Fruit fly (Drosophila melanogaster) whole organism, embryonic: ENCODE results near the gene CAH16.

Experiments used
- Aef1 ChIP-seq: fragments of 200-800 bp; sonication (Bioruptor generic); IDR thresholded peaks from 3 replicates; pipeline ENCODE4 v1.3.6; 2022; ENCODE audit warnings: missing biosample characterization, missing genetic modification characterization
- Bgb ChIP-seq: fragments of 200-800 bp; sonication (Bioruptor generic); IDR thresholded peaks from 2 replicates; pipeline ENCODE4 v1.3.6; 2022; ENCODE audit warnings: missing biosample characterization, missing genetic modification characterization; ENCODE audit not compliant: partially characterized antibody
- Blimp-1 ChIP-seq: fragments of 200-800 bp; sonication (Bioruptor generic); optimal IDR thresholded peaks from 3 replicates; lab custom pipeline; 2018; ENCODE audit warnings: missing biosample characterization, missing genetic modification characterization, mild to moderate bottlenecking, moderate library complexity, missing genetic modification reagents
- CG10274 ChIP-seq: fragments of 200-800 bp; sonication (Bioruptor generic); optimal IDR thresholded peaks from 3 replicates; lab custom pipeline; 2017; ENCODE audit warnings: missing biosample characterization, mild to moderate bottlenecking, missing genetic modification characterization
- CG15696 ChIP-seq: fragments of 200-800 bp; sonication (Bioruptor generic); optimal IDR thresholded peaks from 2 replicates; lab custom pipeline; 2019; ENCODE audit warnings: missing biosample characterization, mild to moderate bottlenecking, missing genetic modification characterization, moderate library complexity
- CG18476 ChIP-seq: fragments of 200-800 bp; sonication (Bioruptor generic); optimal IDR thresholded peaks from 2 replicates; lab custom pipeline; 2016; ENCODE audit warnings: missing biosample characterization, mild to moderate bottlenecking, missing genetic modification characterization
- CG18599 ChIP-seq: fragments of 200-800 bp; sonication (Bioruptor generic); optimal IDR thresholded peaks from 3 replicates; lab custom pipeline; 2017; ENCODE audit warnings: missing biosample characterization, missing genetic modification characterization, mild to moderate bottlenecking, moderate library complexity, missing genetic modification reagents
- CG6272 ChIP-seq: fragments of 200-800 bp; sonication (Bioruptor generic); IDR thresholded peaks from 2 replicates; pipeline ENCODE4 v1.3.6; 2022; ENCODE audit warnings: missing biosample characterization, missing genetic modification characterization
- CG7357 ChIP-seq: fragments of 200-800 bp; sonication (Bioruptor generic); IDR thresholded peaks from 3 replicates; pipeline ENCODE4 v1.3.6; 2022; ENCODE audit warnings: missing biosample characterization, missing genetic modification characterization
- CG8089 ChIP-seq: fragments of 200-800 bp; sonication (Bioruptor generic); optimal IDR thresholded peaks from 3 replicates; lab custom pipeline; 2016; ENCODE audit warnings: missing biosample characterization, missing genetic modification characterization
- CG8388 ChIP-seq: fragments of 200-800 bp; sonication (Bioruptor generic); optimal IDR thresholded peaks from 2 replicates; lab custom pipeline; 2019; ENCODE audit warnings: missing biosample characterization, mild to moderate bottlenecking, missing genetic modification characterization, moderate library complexity
- CG9437 ChIP-seq: fragments of 200-800 bp; sonication (Bioruptor generic); optimal IDR thresholded peaks from 2 replicates; lab custom pipeline; 2018; ENCODE audit warnings: missing biosample characterization, mild to moderate bottlenecking, missing genetic modification characterization
- CG9932 ChIP-seq: fragments of 200-800 bp; sonication (Bioruptor generic); IDR thresholded peaks from 2 replicates; pipeline ENCODE4 v1.3.6; 2022; ENCODE audit warnings: missing biosample characterization, missing genetic modification characterization
- CTCF ChIP-seq: fragments of 200-800 bp; sonication (Bioruptor generic); optimal IDR thresholded peaks from 2 replicates; lab custom pipeline; 2017; ENCODE audit warnings: missing biosample characterization, mild to moderate bottlenecking, missing genetic modification characterization, moderate library complexity
- D ChIP-seq, 2 experiments: fragments of 200-800 bp in 1 of 2; fragments of >200 bp in 1 of 2; sonication (Bioruptor generic) in 1 of 2; optimal IDR thresholded peaks; 2 replicates in 1 of 2; 3 replicates in 1 of 2; lab custom pipeline; 2017; ENCODE audit warnings: mild to moderate bottlenecking in 1 of 2, missing biosample characterization in 1 of 2, missing genetic modification characterization in 1 of 2, missing genetic modification reagents in 1 of 2
- Eip74EF ChIP-seq, 2 experiments: fragments of 200-800 bp in 1 of 2; fragments of >200 bp in 1 of 2; sonication (Bioruptor generic) in 1 of 2; optimal IDR thresholded peaks; 2 replicates each; lab custom pipeline; 2017 to 2019; ENCODE audit warnings: missing biosample characterization in 2 of 2, missing genetic modification characterization in 2 of 2, mild to moderate bottlenecking in 1 of 2, moderate library complexity in 1 of 2
- Ets65A ChIP-seq: fragments of 200-800 bp; sonication (Bioruptor generic); peaks from one replicate; lab custom pipeline; 2016; ENCODE audit warnings: missing biosample characterization, missing genetic modification characterization
- Hmr ChIP-seq: fragments of 200-800 bp; sonication (Bioruptor generic); optimal IDR thresholded peaks from 3 replicates; lab custom pipeline; 2017; ENCODE audit warnings: mild to moderate bottlenecking, missing biosample characterization, missing genetic modification reagents, missing genetic modification characterization
- Nf-YC ChIP-seq: fragments of 200-800 bp; optimal IDR thresholded peaks from 3 replicates; lab custom pipeline; 2019; ENCODE audit warnings: missing biosample characterization, mild to moderate bottlenecking, missing genetic modification characterization, moderate library complexity
- Sin3A ChIP-seq: fragments of >200 bp; optimal IDR thresholded peaks from 2 replicates; lab custom pipeline; 2018
- abd-A ChIP-seq: fragments of 200-800 bp; sonication (Bioruptor generic); optimal IDR thresholded peaks from 3 replicates; lab custom pipeline; 2019; ENCODE audit warnings: missing biosample characterization, mild to moderate bottlenecking, missing genetic modification characterization, moderate library complexity
- ato ChIP-seq: fragments of 200-800 bp; sonication (Bioruptor generic); IDR thresholded peaks from 2 replicates; pipeline ENCODE4 v1.3.6; 2022; ENCODE audit warnings: missing biosample characterization, missing genetic modification characterization; ENCODE audit not compliant: partially characterized antibody
- bbx ChIP-seq: fragments of 200-800 bp; sonication (Bioruptor generic); IDR thresholded peaks from 2 replicates; pipeline ENCODE4 v1.3.6; 2022; ENCODE audit warnings: missing biosample characterization, missing genetic modification characterization; ENCODE audit not compliant: partially characterized antibody
- br ChIP-seq: fragments of >200 bp; optimal IDR thresholded peaks from 2 replicates; lab custom pipeline; 2017
- crol ChIP-seq: fragments of 200-800 bp; sonication (Bioruptor generic); IDR thresholded peaks from 2 replicates; pipeline ENCODE4 v1.3.6; 2022; ENCODE audit warnings: missing biosample characterization, missing genetic modification characterization
- ems ChIP-seq: fragments of 200-800 bp; sonication (Bioruptor generic); optimal IDR thresholded peaks from 3 replicates; lab custom pipeline; 2016; ENCODE audit warnings: missing biosample characterization, missing genetic modification characterization
- fd96Cb ChIP-seq: fragments of 200-800 bp; sonication (Bioruptor generic); optimal IDR thresholded peaks from 2 replicates; lab custom pipeline; 2018; ENCODE audit warnings: missing biosample characterization, mild to moderate bottlenecking, missing genetic modification characterization, moderate library complexity
- hkb ChIP-seq, 2 experiments: fragments of 200-800 bp in 1 of 2; fragments of >200 bp in 1 of 2; sonication (Bioruptor generic) in 1 of 2; IDR thresholded peaks in 1 of 2; optimal IDR thresholded peaks in 1 of 2; 2 replicates each; pipeline versions ENCODE4 v1.3.6 to Lab custom; 2017 to 2022; ENCODE audit warnings: missing biosample characterization in 1 of 2, missing genetic modification characterization in 1 of 2
- ind ChIP-seq: fragments of 200-800 bp; sonication (Bioruptor generic); optimal IDR thresholded peaks from 3 replicates; lab custom pipeline; 2016; ENCODE audit warnings: missing biosample characterization, missing genetic modification characterization
- mam ChIP-seq: fragments of 200-800 bp; sonication (Bioruptor generic); optimal IDR thresholded peaks from 3 replicates; lab custom pipeline; 2016; ENCODE audit warnings: missing biosample characterization, missing genetic modification characterization
- prd ChIP-seq, 3 experiments: fragments of >200 bp in 2 of 3; fragments of 200-800 bp in 1 of 3; sonication (Bioruptor generic) in 1 of 3; optimal IDR thresholded peaks in 2 of 3; IDR thresholded peaks in 1 of 3; 2 replicates in 2 of 3; 3 replicates in 1 of 3; pipeline versions ENCODE4 v1.3.6 to Lab custom; 2017 to 2022; ENCODE audit warnings: missing biosample characterization in 1 of 3, missing genetic modification characterization in 1 of 3
- pum ChIP-seq: fragments of 200-800 bp; sonication (Bioruptor generic); optimal IDR thresholded peaks from 2 replicates; lab custom pipeline; 2016; ENCODE audit warnings: missing biosample characterization, missing genetic modification characterization
- ro ChIP-seq: fragments of 200-800 bp; sonication (Bioruptor generic); IDR thresholded peaks from 2 replicates; pipeline ENCODE4 v1.3.6; 2022; ENCODE audit warnings: missing biosample characterization, missing genetic modification characterization
- seq ChIP-seq: fragments of 200-800 bp; sonication (Bioruptor generic); IDR thresholded peaks from 2 replicates; pipeline ENCODE4 v1.3.6; 2022; ENCODE audit warnings: missing biosample characterization, missing genetic modification characterization
- ttk ChIP-seq: fragments of 200-800 bp; sonication (Bioruptor generic); IDR thresholded peaks from 2 replicates; pipeline ENCODE4 v2.1.2; 2022; ENCODE audit warnings: missing biosample characterization, missing genetic modification characterization
- tup ChIP-seq: fragments of 200-800 bp; sonication (Bioruptor generic); optimal IDR thresholded peaks from 2 replicates; lab custom pipeline; 2016; ENCODE audit warnings: missing biosample characterization, mild to moderate bottlenecking, missing genetic modification characterization, moderate library complexity
- usp ChIP-seq: fragments of >200 bp; optimal IDR thresholded peaks from 2 replicates; lab custom pipeline; 2017; ENCODE audit warnings: missing biosample characterization, missing genetic modification characterization
- vnd ChIP-seq: fragments of 200-800 bp; sonication (Bioruptor generic); IDR thresholded peaks from 3 replicates; pipeline ENCODE4 v1.3.6; 2022; ENCODE audit warnings: missing biosample characterization, missing genetic modification characterization; ENCODE audit not compliant: partially characterized antibody
- zf30C ChIP-seq: fragments of 200-800 bp; sonication (Bioruptor generic); optimal IDR thresholded peaks from 3 replicates; lab custom pipeline; 2018; ENCODE audit warnings: missing biosample characterization, mild to moderate bottlenecking, missing genetic modification characterization

CAH16 gene

dm6 chr3R:31247281-31247995 lies 12.6 kb upstream of the CAH16 start (continued):
- TF ChIP-seq Ets65A (peak; percentile 92), pum (GFP tag; lab: Kevin White, UChicago) (peak; percentile 61), ems (peak; percentile 45), CG8388 (peak; percentile 70), CG9932 (no peak), Hmr (GFP tag; lab: Kevin White, UChicago) (peak; percentile 8), Aef1 (GFP tag; lab: Robert Waterston, UW) (peak; percentile 76), seq (GFP tag; lab: Robert Waterston, UW) (peak; percentile 69), ro (GFP tag; lab: Robert Waterston, UW) (no peak), fd96Cb (tag; lab: Kevin White, UChicago) (peak; percentile 85), abd-A (tag; lab: Kevin White, UChicago) (peak; percentile 79), Eip74EF (GFP tag; optimal IDR thresholded peaks at IDR 0.05; lab: Kevin White, UChicago) (peak in 1 of 2 experiments; percentile 80), bbx (no peak), zf30C (GFP tag; lab: Kevin White, UChicago) (peak; percentile 11), usp (GFP tag; lab: Kevin White, UChicago) (no peak), mam (peak; percentile 36), CG18599 (peak; percentile 46), CTCF (peak; percentile 30), Sin3A (lab: Kevin White, UChicago) (no peak), CG6272 (peak; percentile 67), CG7357 (peak; percentile 64), CG9437 (peak; percentile 64), CG18476 (peak; percentile 55), D (optimal IDR thresholded peaks at IDR 0.05; lab: Kevin White, UChicago) (no peak), D (GFP tag; optimal IDR thresholded peaks at IDR 0.05; lab: Kevin White, UChicago) (peak; percentile 67), br (no peak), hkb (optimal IDR thresholded peaks at IDR 0.05; lab: Kevin White, UChicago) (no peak), hkb (GFP tag; IDR thresholded peaks at IDR 0.05; lab: Robert Waterston, UW) (peak; percentile 88), Nf-YC (tag; lab: Kevin White, UChicago) (peak; percentile 57)

dm6 chr3R:31248245-31248644 lies 11.8 kb upstream of the CAH16 start:
- no peak for TF ChIP-seq tup (GFP tag; lab: Kevin White, UChicago)
- no peak for TF ChIP-seq CG9437
- no peak for TF ChIP-seq CG8089 (GFP tag; lab: Kevin White, UChicago)
- TF ChIP-seq ind: no peak
- TF ChIP-seq ttk: no peak
- TF ChIP-seq Bgb (GFP tag; lab: Robert Waterston, UW): no peak
- no peak for TF ChIP-seq CG15696 (tag; lab: Kevin White, UChicago)
- TF ChIP-seq Blimp-1 (GFP tag; lab: Kevin White, UChicago): peak; percentile 28
- peak; percentile 9; the same call in 1 of the 2 replicates for TF ChIP-seq ato
- no peak for TF ChIP-seq vnd (GFP tag; lab: Robert Waterston, UW)
- TF ChIP-seq CG10274 (GFP tag; lab: Kevin White, UChicago): no peak
- TF ChIP-seq prd (optimal IDR thresholded peaks at IDR 0.05; lab: Kevin White, UChicago): no peak
- TF ChIP-seq prd (GFP tag; IDR thresholded peaks at IDR 0.05; lab: Robert Waterston, UW): no peak
- TF ChIP-seq crol (GFP tag; lab: Robert Waterston, UW): no peak
